Worm (Caenorhabditis elegans) whole organism, mixed stage, embryonic: ENCODE results near the gene glb-25.

Experiments
- M03D4.4 ChIP-seq: sonication (generic microtip); optimal IDR thresholded peaks from 2 replicates; lab custom pipeline; 2017; ENCODE audit warnings: mild to moderate bottlenecking, missing genetic modification characterization, missing compliant biosample characterization
- blmp-1 ChIP-seq: fragments of 150-350 bp; optimal IDR thresholded peaks from 2 replicates; lab custom pipeline; 2014; ENCODE audit warnings: missing biosample characterization, missing genetic modification characterization
- ceh-39 ChIP-seq: fragments of 150-350 bp; optimal IDR thresholded peaks from 2 replicates; lab custom pipeline; 2014; ENCODE audit warnings: missing biosample characterization, missing genetic modification characterization
- ceh-43 ChIP-seq: fragments of 200-800 bp; sonication (Bioruptor generic); optimal IDR thresholded peaks from 2 replicates; lab custom pipeline; 2018; ENCODE audit warnings: mild to moderate bottlenecking, missing genetic modification characterization, moderate library complexity, missing compliant biosample characterization
- ceh-83 ChIP-seq: fragments of 200-800 bp; sonication (Bioruptor generic); optimal IDR thresholded peaks from 2 replicates; lab custom pipeline; 2018; ENCODE audit warnings: mild to moderate bottlenecking, missing genetic modification characterization, missing compliant biosample characterization
- ces-1 ChIP-seq: fragments of 150-350 bp; optimal IDR thresholded peaks from 2 replicates; lab custom pipeline; 2014; ENCODE audit warnings: missing biosample characterization, missing genetic modification reagents, missing genetic modification characterization
- cnd-1 ChIP-seq: fragments of 200-800 bp; sonication (Bioruptor generic); optimal IDR thresholded peaks from 2 replicates; lab custom pipeline; 2018; ENCODE audit warnings: mild to moderate bottlenecking, missing genetic modification characterization, missing compliant biosample characterization
- drap-1 ChIP-seq: fragments of 200-800 bp; sonication (Bioruptor generic); optimal IDR thresholded peaks from 3 replicates; lab custom pipeline; 2018; ENCODE audit warnings: mild to moderate bottlenecking, missing genetic modification characterization, missing compliant biosample characterization
- elt-1 ChIP-seq: sonication (generic microtip); optimal IDR thresholded peaks from 2 replicates; lab custom pipeline; 2017; ENCODE audit warnings: missing genetic modification characterization, mild to moderate bottlenecking, missing compliant biosample characterization, antibody characterized with exemption, moderate library complexity, borderline replicate concordance; ENCODE audit not compliant: insufficient read depth
- flh-1 ChIP-seq: fragments of 200-800 bp; sonication (Bioruptor generic); optimal IDR thresholded peaks from 2 replicates; lab custom pipeline; 2018; ENCODE audit warnings: mild to moderate bottlenecking, missing genetic modification characterization, moderate library complexity, missing compliant biosample characterization
- ham-2 ChIP-seq: fragments of 200-800 bp; sonication (Bioruptor generic); optimal IDR thresholded peaks from 2 replicates; lab custom pipeline; 2018; ENCODE audit warnings: mild to moderate bottlenecking, missing genetic modification characterization, missing compliant biosample characterization
- hlh-1 ChIP-seq: fragments of 150-350 bp; optimal IDR thresholded peaks from 2 replicates; lab custom pipeline; 2014; ENCODE audit warnings: missing biosample characterization, missing genetic modification reagents, missing genetic modification characterization
- lin-32 ChIP-seq: fragments of 200-800 bp; sonication (Bioruptor generic); optimal IDR thresholded peaks from 2 replicates; lab custom pipeline; 2018; ENCODE audit warnings: mild to moderate bottlenecking, missing genetic modification characterization, missing compliant biosample characterization
- lsy-2 ChIP-seq: fragments of 150-350 bp; optimal IDR thresholded peaks from 2 replicates; lab custom pipeline; 2014; ENCODE audit warnings: missing biosample characterization, missing genetic modification characterization
- mab-5 ChIP-seq: fragments of 150-350 bp; optimal IDR thresholded peaks from 2 replicates; lab custom pipeline; 2014; ENCODE audit warnings: missing biosample characterization, missing genetic modification characterization
- mep-1 ChIP-seq: fragments of 150-350 bp; optimal IDR thresholded peaks from 2 replicates; lab custom pipeline; 2017; ENCODE audit warnings: missing biosample characterization, missing genetic modification reagents, missing genetic modification characterization, inconsistent platforms
- mls-2 ChIP-seq: sonication (generic microtip); optimal IDR thresholded peaks from 2 replicates; lab custom pipeline; 2016; ENCODE audit warnings: mild to moderate bottlenecking, missing genetic modification characterization, moderate library complexity, missing compliant biosample characterization
- nhr-12 ChIP-seq: fragments of 150-350 bp; optimal IDR thresholded peaks from 2 replicates; lab custom pipeline; 2014; ENCODE audit warnings: missing biosample characterization, missing genetic modification characterization
- nhr-2 ChIP-seq: fragments of 150-350 bp; optimal IDR thresholded peaks from 2 replicates; lab custom pipeline; 2014; ENCODE audit warnings: missing biosample characterization, missing genetic modification characterization
- nhr-237 ChIP-seq: fragments of 150-350 bp; optimal IDR thresholded peaks from 2 replicates; lab custom pipeline; 2014; ENCODE audit warnings: missing biosample characterization, missing genetic modification characterization
- nhr-28 ChIP-seq: fragments of 150-350 bp; optimal IDR thresholded peaks from 2 replicates; lab custom pipeline; 2014; ENCODE audit warnings: missing biosample characterization, missing genetic modification characterization
- pha-4 ChIP-seq: fragments of 150-350 bp; optimal IDR thresholded peaks from 2 replicates; lab custom pipeline; 2018; ENCODE audit warnings: missing biosample characterization, missing genetic modification reagents, missing genetic modification characterization
- sem-2 ChIP-seq: fragments of 200-800 bp; sonication (Bioruptor generic); optimal IDR thresholded peaks from 2 replicates; lab custom pipeline; 2018; ENCODE audit warnings: mild to moderate bottlenecking, missing genetic modification characterization, missing compliant biosample characterization
- snpc-4 ChIP-seq: fragments of 150-350 bp; optimal IDR thresholded peaks from 2 replicates; lab custom pipeline; 2014; ENCODE audit warnings: missing biosample characterization, missing genetic modification characterization
- sptf-1 ChIP-seq: sonication (generic microtip); optimal IDR thresholded peaks from 2 replicates; lab custom pipeline; 2017; ENCODE audit warnings: mild to moderate bottlenecking, missing genetic modification characterization, moderate library complexity, missing compliant biosample characterization
- tbx-8 ChIP-seq: fragments of 200-800 bp; sonication (Bioruptor generic); optimal IDR thresholded peaks from 2 replicates; lab custom pipeline; 2018; ENCODE audit warnings: mild to moderate bottlenecking, missing genetic modification characterization, moderate library complexity, missing compliant biosample characterization
- unc-120 ChIP-seq: sonication (generic microtip); optimal IDR thresholded peaks from 2 replicates; lab custom pipeline; 2017; ENCODE audit warnings: missing genetic modification characterization, missing compliant biosample characterization; ENCODE audit not compliant: poor library complexity, severe bottlenecking
- unc-62 ChIP-seq: fragments of 150-350 bp; optimal IDR thresholded peaks from 2 replicates; lab custom pipeline; 2014; ENCODE audit warnings: missing biosample characterization, missing genetic modification reagents, missing genetic modification characterization
- zip-8 ChIP-seq: fragments of 150-350 bp; optimal IDR thresholded peaks from 2 replicates; lab custom pipeline; 2014; ENCODE audit warnings: missing biosample characterization, missing genetic modification characterization
- ztf-11 ChIP-seq: fragments of 150-350 bp; optimal IDR thresholded peaks from 2 replicates; lab custom pipeline; 2014; ENCODE audit warnings: missing biosample characterization, missing genetic modification characterization

The glb-25 gene

ce11 chrV:1940472-1941221 is 2.6 kb downstream of the glb-25 start:
- no peak for TF ChIP-seq ham-2
- no peak for TF ChIP-seq ceh-39 (tag; lab: Kevin White, UChicago)
- TF ChIP-seq ztf-11 (tag; lab: Kevin White, UChicago), result no peak
- TF ChIP-seq nhr-12 (tag; lab: Kevin White, UChicago), result no peak
- no peak for TF ChIP-seq unc-62 (GFP tag; lab: Kevin White, UChicago)
- no peak for TF ChIP-seq sem-2 (GFP tag; lab: Kevin White, UChicago)

ce11 chrV:1943465-1943864 is 5.4 kb downstream of the glb-25 start:
- TF ChIP-seq snpc-4 (no peak), mep-1 (tag; lab: Kevin White, UChicago) (no peak), mab-5 (no peak), nhr-2 (tag; lab: Kevin White, UChicago) (no peak), sem-2 (GFP tag; lab: Kevin White, UChicago) (no peak), nhr-12 (tag; lab: Kevin White, UChicago) (no peak), hlh-1 (tag; lab: Kevin White, UChicago) (no peak), elt-1 (tag; lab: Kevin White, UChicago) (no peak), ztf-11 (tag; lab: Kevin White, UChicago) (no peak), ceh-43 (GFP tag; lab: Kevin White, UChicago) (no peak), lsy-2 (tag; lab: Kevin White, UChicago) (no peak), unc-62 (GFP tag; lab: Kevin White, UChicago) (no peak), mls-2 (tag; lab: Kevin White, UChicago) (no peak)

ce11 chrV:1945875-1946274 is 7.8 kb downstream of the glb-25 start:
- no peak for TF ChIP-seq unc-120 (tag; lab: Kevin White, UChicago)
- TF ChIP-seq ceh-83 (GFP tag; lab: Kevin White, UChicago), result no peak
- no peak for TF ChIP-seq ceh-39 (tag; lab: Kevin White, UChicago)
- TF ChIP-seq zip-8, result no peak
- TF ChIP-seq ces-1 (GFP tag; lab: Kevin White, UChicago), result no peak
- TF ChIP-seq sem-2 (GFP tag; lab: Kevin White, UChicago), result no peak
- no peak for TF ChIP-seq ceh-43 (GFP tag; lab: Kevin White, UChicago)
- TF ChIP-seq mab-5, result no peak
- no peak for TF ChIP-seq mep-1 (tag; lab: Kevin White, UChicago)
- no peak for TF ChIP-seq cnd-1 (tag; lab: Kevin White, UChicago)
- TF ChIP-seq ham-2, result no peak
- no peak for TF ChIP-seq ztf-11 (tag; lab: Kevin White, UChicago)
- TF ChIP-seq lsy-2 (tag; lab: Kevin White, UChicago), result no peak
- no peak for TF ChIP-seq nhr-2 (tag; lab: Kevin White, UChicago)
- TF ChIP-seq flh-1 (GFP tag; lab: Kevin White, UChicago), result no peak
- TF ChIP-seq nhr-28, result no peak
- no peak for TF ChIP-seq lin-32 (GFP tag; lab: Kevin White, UChicago)
- no peak for TF ChIP-seq tbx-8 (GFP tag; lab: Kevin White, UChicago)
- no peak for TF ChIP-seq unc-62 (GFP tag; lab: Kevin White, UChicago)

- no peak for TF ChIP-seq hlh-1 (tag; lab: Kevin White, UChicago)
- no peak for TF ChIP-seq nhr-2 (tag; lab: Kevin White, UChicago)
- TF ChIP-seq mep-1 (tag; lab: Kevin White, UChicago), result no peak
- no peak for TF ChIP-seq ceh-39 (tag; lab: Kevin White, UChicago)
- no peak for TF ChIP-seq lin-32 (GFP tag; lab: Kevin White, UChicago)
- TF ChIP-seq pha-4 (tag; lab: Kevin White, UChicago), result no peak
- no peak for TF ChIP-seq sem-2 (GFP tag; lab: Kevin White, UChicago)
- no peak for TF ChIP-seq M03D4.4 (tag; lab: Kevin White, UChicago)
- TF ChIP-seq lsy-2 (tag; lab: Kevin White, UChicago), result no peak
- no peak for TF ChIP-seq blmp-1 (tag; lab: Kevin White, UChicago)
- TF ChIP-seq mls-2 (tag; lab: Kevin White, UChicago), result no peak
- no peak for TF ChIP-seq ham-2
- no peak for TF ChIP-seq nhr-237 (tag; lab: Kevin White, UChicago)
- no peak for TF ChIP-seq nhr-28
- TF ChIP-seq sptf-1, result no peak
- TF ChIP-seq drap-1 (GFP tag; lab: Kevin White, UChicago), result no peak
- TF ChIP-seq ces-1 (GFP tag; lab: Kevin White, UChicago), result no peak
- no peak for TF ChIP-seq zip-8
- TF ChIP-seq nhr-12 (tag; lab: Kevin White, UChicago), result no peak
Observed at ce11 chrV:1955246-1955645, 17.2 kb downstream of the glb-25 start.
